Fruit fly (Drosophila melanogaster) whole organism, prepupa: ENCODE results near the gene CG6225.

ENCODE experiments used
- Blimp-1 ChIP-seq: fragments of 200-800 bp; sonication (Bioruptor generic); optimal IDR thresholded peaks from 3 replicates; lab custom pipeline; 2017; ENCODE audit warnings: missing biosample characterization, missing genetic modification characterization, mild to moderate bottlenecking, moderate library complexity, missing genetic modification reagents
- CG10631 ChIP-seq: fragments of 200-800 bp; sonication (Bioruptor generic); optimal IDR thresholded peaks from 2 replicates; lab custom pipeline; 2016; ENCODE audit warnings: missing biosample characterization, missing genetic modification characterization
- CG10669 ChIP-seq: fragments of 200-800 bp; sonication (Bioruptor generic); optimal IDR thresholded peaks from 3 replicates; lab custom pipeline; 2018; ENCODE audit warnings: missing biosample characterization, mild to moderate bottlenecking, missing genetic modification characterization, moderate library complexity
- CG11762 ChIP-seq: fragments of 200-800 bp; sonication (Bioruptor generic); optimal IDR thresholded peaks from 3 replicates; lab custom pipeline; 2016; ENCODE audit warnings: missing biosample characterization, missing genetic modification characterization; ENCODE audit not compliant: insufficient read depth
- CG11902 ChIP-seq: fragments of 200-800 bp; sonication (Bioruptor generic); optimal IDR thresholded peaks from 3 replicates; lab custom pipeline; 2016; ENCODE audit warnings: missing biosample characterization, missing genetic modification characterization
- CG15336 ChIP-seq: fragments of 200-800 bp; sonication (Bioruptor generic); IDR thresholded peaks from 2 replicates; pipeline ENCODE4 v1.3.6; 2022; ENCODE audit warnings: missing biosample characterization, missing genetic modification characterization
- CG1621 ChIP-seq: fragments of 200-800 bp; sonication (Bioruptor generic); optimal IDR thresholded peaks from 3 replicates; lab custom pipeline; 2018; ENCODE audit warnings: missing biosample characterization, mild to moderate bottlenecking, missing genetic modification characterization
- CG16779 ChIP-seq: fragments of 200-800 bp; sonication (Bioruptor generic); optimal IDR thresholded peaks from 3 replicates; lab custom pipeline; 2017; ENCODE audit warnings: missing biosample characterization, mild to moderate bottlenecking, missing genetic modification characterization
- CG3032 ChIP-seq: fragments of 200-800 bp; optimal IDR thresholded peaks from 2 replicates; lab custom pipeline; 2019; ENCODE audit warnings: missing biosample characterization, mild to moderate bottlenecking, missing genetic modification characterization, moderate library complexity
- CG31627 ChIP-seq: fragments of 200-800 bp; sonication (Bioruptor generic); optimal IDR thresholded peaks from 3 replicates; lab custom pipeline; 2016; ENCODE audit warnings: missing biosample characterization, missing genetic modification characterization
- CG34406 ChIP-seq: fragments of 200-800 bp; sonication (Bioruptor generic); optimal IDR thresholded peaks from 3 replicates; lab custom pipeline; 2016; ENCODE audit warnings: missing biosample characterization, missing genetic modification characterization
- CG3919 ChIP-seq: fragments of 200-800 bp; sonication (Bioruptor generic); optimal IDR thresholded peaks from 3 replicates; lab custom pipeline; 2016; ENCODE audit warnings: missing biosample characterization, missing genetic modification characterization
- CG4318 ChIP-seq: fragments of 200-800 bp; sonication (Bioruptor generic); optimal IDR thresholded peaks from 3 replicates; lab custom pipeline; 2017; ENCODE audit warnings: missing biosample characterization, mild to moderate bottlenecking, missing genetic modification characterization
- CG6163 ChIP-seq: fragments of 200-800 bp; sonication (Bioruptor generic); IDR thresholded peaks from 3 replicates; pipeline ENCODE4 v1.3.6; 2022; ENCODE audit warnings: missing biosample characterization, missing genetic modification characterization
- CG6792 ChIP-seq: fragments of 200-800 bp; sonication (Bioruptor generic); optimal IDR thresholded peaks from 3 replicates; lab custom pipeline; 2016; ENCODE audit warnings: missing biosample characterization, missing genetic modification characterization
- CG6808 ChIP-seq: fragments of 200-800 bp; sonication (Bioruptor generic); optimal IDR thresholded peaks from 3 replicates; lab custom pipeline; 2017; ENCODE audit warnings: missing biosample characterization, missing genetic modification characterization, mild to moderate bottlenecking, moderate library complexity, missing genetic modification reagents
- CG7368 ChIP-seq: fragments of 200-800 bp; sonication (Bioruptor generic); optimal IDR thresholded peaks from 3 replicates; lab custom pipeline; 2016; ENCODE audit warnings: missing biosample characterization, missing genetic modification characterization
- CG8119 ChIP-seq: fragments of 200-800 bp; sonication (Bioruptor generic); IDR thresholded peaks from 3 replicates; pipeline ENCODE4 v1.3.6; 2022; ENCODE audit warnings: missing biosample characterization, missing genetic modification characterization
- CG8319 ChIP-seq: fragments of 200-800 bp; sonication (Bioruptor generic); optimal IDR thresholded peaks from 3 replicates; lab custom pipeline; 2016; ENCODE audit warnings: missing biosample characterization, missing genetic modification characterization
- CG9139 ChIP-seq: fragments of 200-800 bp; sonication (Bioruptor generic); optimal IDR thresholded peaks from 3 replicates; lab custom pipeline; 2017; ENCODE audit warnings: missing biosample characterization, mild to moderate bottlenecking, missing genetic modification characterization
- Eip75B ChIP-seq: fragments of 200-800 bp; sonication (Bioruptor generic); optimal IDR thresholded peaks from 3 replicates; lab custom pipeline; 2016; ENCODE audit warnings: missing biosample characterization, missing genetic modification characterization
- Eip78C ChIP-seq: fragments of 200-800 bp; sonication (Bioruptor generic); peaks from one replicate; lab custom pipeline; 2016; ENCODE audit warnings: missing biosample characterization, missing genetic modification characterization
- Ets21C ChIP-seq: fragments of 200-800 bp; sonication (Bioruptor generic); optimal IDR thresholded peaks from 3 replicates; lab custom pipeline; 2016; ENCODE audit warnings: missing biosample characterization, missing genetic modification characterization
- Ets96B ChIP-seq: fragments of 200-800 bp; optimal IDR thresholded peaks from 2 replicates; lab custom pipeline; 2019; ENCODE audit warnings: missing biosample characterization, mild to moderate bottlenecking, missing genetic modification characterization, moderate library complexity
- Hr38 ChIP-seq: sonication (Bioruptor generic); optimal IDR thresholded peaks from 2 replicates; lab custom pipeline; 2016; ENCODE audit warnings: missing biosample characterization, missing genetic modification characterization
- Hr4 ChIP-seq: fragments of 200-800 bp; sonication (Bioruptor generic); optimal IDR thresholded peaks from 3 replicates; lab custom pipeline; 2016; ENCODE audit warnings: missing biosample characterization, missing genetic modification characterization
- Met ChIP-seq: fragments of 200-800 bp; sonication (Bioruptor generic); optimal IDR thresholded peaks from 3 replicates; lab custom pipeline; 2016; ENCODE audit warnings: missing biosample characterization, missing genetic modification characterization
- Sox14 ChIP-seq: fragments of 200-800 bp; sonication (Bioruptor generic); optimal IDR thresholded peaks from 3 replicates; lab custom pipeline; 2016; ENCODE audit warnings: missing biosample characterization, missing genetic modification characterization
- Sox15 ChIP-seq: fragments of 200-800 bp; sonication (Bioruptor generic); optimal IDR thresholded peaks from 3 replicates; lab custom pipeline; 2016; ENCODE audit warnings: missing biosample characterization, missing genetic modification characterization
- achi ChIP-seq: fragments of 200-800 bp; sonication (Bioruptor generic); optimal IDR thresholded peaks from 3 replicates; lab custom pipeline; 2016; ENCODE audit warnings: missing biosample characterization, missing genetic modification characterization
- dac ChIP-seq: fragments of 200-800 bp; sonication (Bioruptor generic); optimal IDR thresholded peaks from 2 replicates; lab custom pipeline; 2017; ENCODE audit warnings: missing biosample characterization, mild to moderate bottlenecking, missing genetic modification characterization
- dsx ChIP-seq: fragments of 200-800 bp; optimal IDR thresholded peaks from 3 replicates; lab custom pipeline; 2019; ENCODE audit warnings: missing biosample characterization, mild to moderate bottlenecking, missing genetic modification characterization, moderate library complexity; ENCODE audit not compliant: poor library complexity, severe bottlenecking
- eg ChIP-seq: fragments of 200-800 bp; sonication (Bioruptor generic); IDR thresholded peaks from 3 replicates; pipeline ENCODE4 v1.3.6; 2022; ENCODE audit warnings: missing biosample characterization, missing genetic modification characterization
- esn ChIP-seq: fragments of 200-800 bp; sonication (Bioruptor generic); optimal IDR thresholded peaks from 2 replicates; lab custom pipeline; 2016; ENCODE audit warnings: missing biosample characterization, mild to moderate bottlenecking, missing genetic modification characterization, moderate library complexity
- fd85E ChIP-seq: fragments of 200-800 bp; sonication (Bioruptor generic); optimal IDR thresholded peaks from 3 replicates; lab custom pipeline; 2016; ENCODE audit warnings: missing biosample characterization, missing genetic modification characterization
- pdm3 ChIP-seq: fragments of 200-800 bp; sonication (Bioruptor generic); optimal IDR thresholded peaks from 3 replicates; lab custom pipeline; 2016; ENCODE audit warnings: missing biosample characterization, missing genetic modification characterization
- salr ChIP-seq, 2 experiments: fragments of 200-800 bp; sonication (Bioruptor generic); optimal IDR thresholded peaks; 3 replicates each; lab custom pipeline; 2016 to 2018; ENCODE audit warnings: missing biosample characterization in 2 of 2, missing genetic modification characterization in 2 of 2, mild to moderate bottlenecking in 1 of 2
- spab ChIP-seq: fragments of 200-800 bp; sonication (Bioruptor generic); optimal IDR thresholded peaks from 2 replicates; lab custom pipeline; 2017; ENCODE audit warnings: missing biosample characterization, mild to moderate bottlenecking, missing genetic modification characterization, missing genetic modification reagents
- ss ChIP-seq, 2 experiments: fragments of 200-800 bp; sonication (Bioruptor generic); optimal IDR thresholded peaks; 2 replicates in 1 of 2; 3 replicates in 1 of 2; lab custom pipeline; 2017 to 2018; ENCODE audit warnings: mild to moderate bottlenecking in 2 of 2, missing biosample characterization in 2 of 2, missing genetic modification characterization in 2 of 2, moderate library complexity in 1 of 2
- svp ChIP-seq: fragments of 200-800 bp; sonication (Bioruptor generic); peaks from one replicate; lab custom pipeline; 2016; ENCODE audit warnings: missing biosample characterization, missing genetic modification characterization
- vri ChIP-seq: fragments of 200-800 bp; sonication (Bioruptor generic); optimal IDR thresholded peaks from 3 replicates; lab custom pipeline; 2016; ENCODE audit warnings: missing biosample characterization, mild to moderate bottlenecking, missing genetic modification characterization

CG6225 gene

dm6 chr3R:12644621-12645310, 9.6 kb upstream of the CG6225 start (continued):
- TF ChIP-seq Met (GFP tag; lab: Kevin White, UChicago) (peak; percentile 20), CG31627 (GFP tag; lab: Kevin White, UChicago) (peak; percentile 15)

- TF ChIP-seq Ets21C (no peak), vri (GFP tag; lab: Kevin White, UChicago) (no peak), CG6163 (GFP tag; lab: Robert Waterston, UW) (0 out of 3 replicates have a peak, but pooled peaks have one; percentile 21), Blimp-1 (no peak), Eip78C (GFP tag; lab: Kevin White, UChicago) (peak; percentile 33), Eip75B (GFP tag; lab: Kevin White, UChicago) (no peak), CG11902 (no peak)
Observed at dm6 chr3R:12645771-12646317, 8.5 kb upstream of the CG6225 start.

- TF ChIP-seq Eip78C (GFP tag; lab: Kevin White, UChicago) (peak; percentile 78), Hr38 (GFP tag; lab: Kevin White, UChicago) (no peak), CG6163 (GFP tag; lab: Robert Waterston, UW) (no peak), spab (GFP tag; lab: Kevin White, UChicago) (no peak), Eip75B (GFP tag; lab: Kevin White, UChicago) (no peak)
Observed at dm6 chr3R:12646926-12647325, 7.5 kb upstream of the CG6225 start.

dm6 chr3R:12647348-12647747, 7.0 kb upstream of the CG6225 start:
- TF ChIP-seq CG8319 (GFP tag; lab: Kevin White, UChicago) (no peak), Met (GFP tag; lab: Kevin White, UChicago) (no peak), Hr4 (GFP tag; lab: Kevin White, UChicago) (no peak), CG6792 (GFP tag; lab: Kevin White, UChicago) (no peak), CG34406 (GFP tag; lab: Kevin White, UChicago) (no peak), CG6808 (no peak), ss (GFP tag; optimal IDR thresholded peaks at IDR 0.05; lab: Kevin White, UChicago) (no peak), salr (GFP tag; optimal IDR thresholded peaks at IDR 0.05; lab: Kevin White, UChicago) (no peak), CG4318 (GFP tag; lab: Kevin White, UChicago) (no peak), pdm3 (no peak), dac (GFP tag; lab: Kevin White, UChicago) (no peak), CG11762 (GFP tag; lab: Kevin White, UChicago) (no peak), fd85E (no peak), achi (GFP tag; lab: Kevin White, UChicago) (no peak), svp (GFP tag; lab: Kevin White, UChicago) (no peak)

dm6 chr3R:12647954-12648353, 6.4 kb upstream of the CG6225 start, which contains the start of gene Dtg:
Gene Dtg (plus strand): TSS chr3R:12648058.
- peak; percentile 20 for TF ChIP-seq CG9139 (GFP tag; lab: Kevin White, UChicago)
- TF ChIP-seq CG8119, result 0 out of 3 replicates have a peak, but pooled peaks have one; percentile 5
- peak; percentile 8 for TF ChIP-seq dsx (GFP tag; lab: Kevin White, UChicago)
- no peak for TF ChIP-seq CG16779 (tag; lab: Kevin White, UChicago)
- TF ChIP-seq eg (GFP tag; lab: Robert Waterston, UW), result 0 out of 3 replicates have a peak, but pooled peaks have one; percentile 6
- no peak for TF ChIP-seq Sox15 (GFP tag; lab: Kevin White, UChicago)
- no peak for TF ChIP-seq Hr4 (GFP tag; lab: Kevin White, UChicago)
- TF ChIP-seq svp (GFP tag; lab: Kevin White, UChicago), result peak; percentile 0
- no peak for TF ChIP-seq Eip75B (GFP tag; lab: Kevin White, UChicago)
- TF ChIP-seq CG3032, result no peak
- no peak for TF ChIP-seq Ets96B (tag; lab: Kevin White, UChicago)
- TF ChIP-seq CG1621, result peak; percentile 85
- no peak for TF ChIP-seq CG10631
- no peak for TF ChIP-seq CG7368 (GFP tag; lab: Kevin White, UChicago)
- no peak for TF ChIP-seq Ets21C
- no peak for TF ChIP-seq CG31627 (GFP tag; lab: Kevin White, UChicago)
- no peak for TF ChIP-seq spab (GFP tag; lab: Kevin White, UChicago)
- peak; percentile 29 for TF ChIP-seq CG3919 (GFP tag; lab: Kevin White, UChicago)
- no peak for TF ChIP-seq CG4318 (GFP tag; lab: Kevin White, UChicago)
- peak; percentile 59 for TF ChIP-seq Eip78C (GFP tag; lab: Kevin White, UChicago)
- no peak for TF ChIP-seq CG15336 (GFP tag; lab: Robert Waterston, UW)
- TF ChIP-seq Sox14, result no peak
- TF ChIP-seq dac (GFP tag; lab: Kevin White, UChicago), result no peak
- TF ChIP-seq esn (GFP tag; lab: Kevin White, UChicago), result no peak
- TF ChIP-seq pdm3, result no peak
- TF ChIP-seq CG11902, result no peak
- TF ChIP-seq CG10669 (GFP tag; lab: Kevin White, UChicago), result no peak
